Fruit fly (Drosophila melanogaster): ENCODE data around the gene CG43739.

Gene CG43739

dm6 chr2L:20911374-20911773 lies 7.4 kb downstream of the CG43739 start (continued):
- peak; percentile 14 for TF ChIP-seq exex (tag; optimal IDR thresholded peaks at IDR 0.05)
- no peak for TF ChIP-seq sob (GFP tag; IDR thresholded peaks at IDR 0.05)
- peak; percentile 8 for TF ChIP-seq Sox100B (GFP tag; optimal IDR thresholded peaks at IDR 0.05)
- peak; percentile 54 for TF ChIP-seq CG10543 (GFP tag; optimal IDR thresholded peaks at IDR 0.05)
- no peak for TF ChIP-seq Abd-B (GFP tag; optimal IDR thresholded peaks at IDR 0.05)
- no peak for TF ChIP-seq CG17829 (tag; optimal IDR thresholded peaks at IDR 0.05)
- peak; percentile 20 for TF ChIP-seq CoRest (tag; optimal IDR thresholded peaks at IDR 0.05)
- TF ChIP-seq mld (GFP tag; IDR thresholded peaks at IDR 0.05; ENCODE audit: partially characterized antibody): no peak
- TF ChIP-seq zfh2 (GFP tag; optimal IDR thresholded peaks at IDR 0.05): no peak
- TF ChIP-seq bowl (GFP tag; IDR thresholded peaks at IDR 0.05): no peak
- no peak for TF ChIP-seq CG18476 (GFP tag; optimal IDR thresholded peaks at IDR 0.05)
- no peak for TF ChIP-seq yki (optimal IDR thresholded peaks at IDR 0.05)
- TF ChIP-seq CG6272 (GFP tag; IDR thresholded peaks at IDR 0.05): no peak
- no peak for TF ChIP-seq CG14965 (GFP tag; optimal IDR thresholded peaks at IDR 0.05; ENCODE audit: borderline replicate concordance)
- TF ChIP-seq pan (optimal IDR thresholded peaks at IDR 0.05): no peak
- peak in 1 of 2 experiments; percentile 8 for TF ChIP-seq pan (GFP tag; optimal IDR thresholded peaks at IDR 0.05 in 1 of 2, IDR thresholded peaks at IDR 0.05 in 1 of 2)
- TF ChIP-seq PHDP (tag; optimal IDR thresholded peaks at IDR 0.05): peak; percentile 57
- no peak for TF ChIP-seq CkIIα-i1 (GFP tag; IDR thresholded peaks at IDR 0.05)
- no peak; the same call in 2 of the 3 replicates for TF ChIP-seq gce (GFP tag; IDR thresholded peaks at IDR 0.05)
- no peak for TF ChIP-seq D (optimal IDR thresholded peaks at IDR 0.05)
- no peak for TF ChIP-seq D (GFP tag; optimal IDR thresholded peaks at IDR 0.05)
- no peak for TF ChIP-seq CG5953 (GFP tag; IDR thresholded peaks at IDR 0.05)
- TF ChIP-seq CG7372 (GFP tag; IDR thresholded peaks at IDR 0.05): no peak
- TF ChIP-seq Vsx1 (GFP tag; optimal IDR thresholded peaks at IDR 0.05): peak; percentile 53
- 0 out of 2 replicates have a peak, but pooled peaks have one; percentile 27 for TF ChIP-seq chm (GFP tag; IDR thresholded peaks at IDR 0.05)
- TF ChIP-seq CG13624 (GFP tag; optimal IDR thresholded peaks at IDR 0.05): no peak
- no peak for TF ChIP-seq Taf1 (GFP tag; IDR thresholded peaks at IDR 0.05)
- TF ChIP-seq Usf (GFP tag; optimal IDR thresholded peaks at IDR 0.05): no peak
- no peak for TF ChIP-seq CG6854 (GFP tag; optimal IDR thresholded peaks at IDR 0.05)
- no peak for TF ChIP-seq trh (GFP tag; optimal IDR thresholded peaks at IDR 0.05)
- TF ChIP-seq CG1647 (GFP tag; optimal IDR thresholded peaks at IDR 0.05): no peak
- TF ChIP-seq dmrt11E (tag; optimal IDR thresholded peaks at IDR 0.05): no peak
- TF ChIP-seq HLH4C (GFP tag; IDR thresholded peaks at IDR 0.05; ENCODE audit: partially characterized antibody): no peak
- no peak for TF ChIP-seq oc (tag; optimal IDR thresholded peaks at IDR 0.05)
- no peak for TF ChIP-seq CG10979 (tag; optimal IDR thresholded peaks at IDR 0.05)
- TF ChIP-seq Eip74EF (GFP tag; optimal IDR thresholded peaks at IDR 0.05): peak in 1 of 2 experiments; percentile 37
- no peak for TF ChIP-seq MBD-R2 (GFP tag; IDR thresholded peaks at IDR 0.05)
- TF ChIP-seq hkb (optimal IDR thresholded peaks at IDR 0.05): no peak
- peak; percentile 47; the same call in 1 of the 2 replicates for TF ChIP-seq hkb (GFP tag; IDR thresholded peaks at IDR 0.05)
- TF ChIP-seq jing (GFP tag; optimal IDR thresholded peaks at IDR 0.05): no peak
- no peak for TF ChIP-seq jigr1 (GFP tag; IDR thresholded peaks at IDR 0.05)
- no peak for TF ChIP-seq CG9876 (GFP tag; optimal IDR thresholded peaks at IDR 0.05)
- no peak for TF ChIP-seq CG2129 (GFP tag; IDR thresholded peaks at IDR 0.05; ENCODE audit: partially characterized antibody)
- TF ChIP-seq CG2120 (GFP tag; optimal IDR thresholded peaks at IDR 0.05): peak; percentile 23
- TF ChIP-seq ato (GFP tag; IDR thresholded peaks at IDR 0.05; ENCODE audit: partially characterized antibody): no peak
- no peak for TF ChIP-seq CG4282 (GFP tag; optimal IDR thresholded peaks at IDR 0.05)
- TF ChIP-seq CG32532 (GFP tag; IDR thresholded peaks at IDR 0.05): no peak
- TF ChIP-seq CG32767 (GFP tag; IDR thresholded peaks at IDR 0.05): no peak
- TF ChIP-seq CG12744 (GFP tag; optimal IDR thresholded peaks at IDR 0.05): no peak
- no peak for TF ChIP-seq CG16813 (GFP tag; IDR thresholded peaks at IDR 0.05; ENCODE audit: partially characterized antibody)
- no peak for TF ChIP-seq CG2712 (tag; optimal IDR thresholded peaks at IDR 0.05)
- no peak for TF ChIP-seq her (GFP tag; optimal IDR thresholded peaks at IDR 0.05)
